Worm (Caenorhabditis elegans): ENCODE results near the gene ergi-3.

DNA sequence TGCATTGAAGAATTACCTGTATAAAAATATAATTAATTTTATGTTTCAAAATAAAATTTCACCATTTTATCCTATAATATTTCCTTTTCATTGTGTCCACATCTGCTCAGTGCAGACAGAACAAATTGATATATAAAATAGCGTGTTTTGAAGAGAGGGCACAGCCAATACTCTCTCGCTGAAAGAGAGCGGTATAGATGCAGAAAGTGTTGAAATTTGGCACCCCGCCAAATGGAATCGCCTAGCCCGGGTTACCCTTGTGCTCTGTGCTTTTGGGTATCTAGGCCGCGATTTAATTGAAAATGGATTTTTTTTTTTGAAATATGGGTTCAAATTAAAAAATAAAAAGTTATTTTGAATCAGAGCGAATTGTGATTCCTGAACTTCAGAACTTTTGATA is 615 bp upstream of the ergi-3 start:
- TF ChIP-seq ref-1 (GFP tag; conservative IDR thresholded peaks at IDR 0.05) (no peak), klf-2 (GFP tag; conservative IDR thresholded peaks at IDR 0.05) (no peak)
